Fruit fly (Drosophila melanogaster): ENCODE results near the gene red.
A peak's percentile ranks its signal among the peaks of the same experiment; 100 is the strongest.

Gene red

dm6 chr3R:14346838-14347745, 58.2 kb downstream of the red start:
- no peak for TF ChIP-seq psq (optimal IDR thresholded peaks at IDR 0.05)
- peak; percentile 26 for TF ChIP-seq Dll (optimal IDR thresholded peaks at IDR 0.05)

dm6 chr3R:14348480-14348879, 59.6 kb downstream of the red start:
- TF ChIP-seq EcR (GFP tag; optimal IDR thresholded peaks at IDR 0.05), result no peak
- no peak for TF ChIP-seq usp (GFP tag; optimal IDR thresholded peaks at IDR 0.05)
- TF ChIP-seq psq (optimal IDR thresholded peaks at IDR 0.05), result no peak
- TF ChIP-seq CG8478 (optimal IDR thresholded peaks at IDR 0.05), result no peak
- no peak for TF ChIP-seq pan (optimal IDR thresholded peaks at IDR 0.05)
- TF ChIP-seq Dll (optimal IDR thresholded peaks at IDR 0.05), result no peak

dm6 chr3R:14351418-14351817, 62.5 kb downstream of the red start:
- TF ChIP-seq usp (GFP tag; optimal IDR thresholded peaks at IDR 0.05) (no peak), psq (optimal IDR thresholded peaks at IDR 0.05) (no peak), EcR (GFP tag; optimal IDR thresholded peaks at IDR 0.05) (no peak), Dll (optimal IDR thresholded peaks at IDR 0.05) (no peak), pan (optimal IDR thresholded peaks at IDR 0.05) (no peak), CG8478 (optimal IDR thresholded peaks at IDR 0.05) (no peak)
